Fruit fly (Drosophila melanogaster): ENCODE measurements around the gene CG11885.

The CG11885 gene

dm6 chr2L:468745-469358, 47.6 kb upstream of the CG11885 start (continued):
- TF ChIP-seq Neu2 (GFP tag; optimal IDR thresholded peaks at IDR 0.05; ENCODE audit: borderline replicate concordance) (no peak), Side (GFP tag; optimal IDR thresholded peaks at IDR 0.05) (peak; percentile 55), row (GFP tag; IDR thresholded peaks at IDR 0.05) (peak; percentile 76), nom (GFP tag; optimal IDR thresholded peaks at IDR 0.05) (peak; percentile 33), CG10209 (GFP tag; optimal IDR thresholded peaks at IDR 0.05) (peak; percentile 76), CG34376 (GFP tag; optimal IDR thresholded peaks at IDR 0.05) (peak; percentile 65), CG1233 (GFP tag; optimal IDR thresholded peaks at IDR 0.05) (peak; percentile 63), dmrt99B (tag; optimal IDR thresholded peaks at IDR 0.05) (peak; percentile 86), BtbVII (GFP tag; optimal IDR thresholded peaks at IDR 0.05) (peak; percentile 36), hbn (GFP tag; IDR thresholded peaks at IDR 0.05; ENCODE audit: partially characterized antibody) (no peak), kay (GFP tag; optimal IDR thresholded peaks at IDR 0.05) (no peak), slbo (GFP tag; IDR thresholded peaks at IDR 0.05) (peak; percentile 81), gcm (GFP tag; optimal IDR thresholded peaks at IDR 0.05) (peak; percentile 67), dpn (GFP tag; optimal IDR thresholded peaks at IDR 0.05) (peak; percentile 69 to 78), phol (tag; optimal IDR thresholded peaks at IDR 0.05) (peak; percentile 80), CG2129 (GFP tag; IDR thresholded peaks at IDR 0.05; ENCODE audit: partially characterized antibody) (no peak), ftz-f1 (GFP tag; optimal IDR thresholded peaks at IDR 0.05) (no peak), mld (GFP tag; IDR thresholded peaks at IDR 0.05; ENCODE audit: partially characterized antibody) (no peak), CG34422 (GFP tag; IDR thresholded peaks at IDR 0.05) (peak; percentile 59; the same call in 1 of the 3 replicates), CG9215 (GFP tag; IDR thresholded peaks at IDR 0.05) (peak; percentile 34; the same call in 1 of the 2 replicates), Sox102F (GFP tag; optimal IDR thresholded peaks at IDR 0.05) (peak; percentile 91), wor (GFP tag; IDR thresholded peaks at IDR 0.05) (peak; percentile 64), D19A (tag; optimal IDR thresholded peaks at IDR 0.05) (peak; percentile 61), ind (GFP tag; optimal IDR thresholded peaks at IDR 0.05) (peak; percentile 70), NFAT (GFP tag; IDR thresholded peaks at IDR 0.05) (peak; percentile 49; the same call in 1 of the 2 replicates), CG7745 (tag; optimal IDR thresholded peaks at IDR 0.05) (no peak), ase (GFP tag; IDR thresholded peaks at IDR 0.05) (peak; percentile 82), fd96Cb (tag; optimal IDR thresholded peaks at IDR 0.05) (peak; percentile 79), Hr51 (GFP tag; optimal IDR thresholded peaks at IDR 0.05) (peak; percentile 39 to 82), CG30020 (tag; optimal IDR thresholded peaks at IDR 0.05) (no peak), hb (GFP tag; IDR thresholded peaks at IDR 0.05; ENCODE audit: partially characterized antibody) (no peak), Bdp1 (GFP tag; optimal IDR thresholded peaks at IDR 0.05) (peak; percentile 59), emc (GFP tag; optimal IDR thresholded peaks at IDR 0.05) (peak; percentile 38), esg (GFP tag; conservative IDR thresholded peaks at IDR 0.05) (peak; percentile 71), Nf-YB (GFP tag; optimal IDR thresholded peaks at IDR 0.05) (peak; percentile 50), Atf3 (GFP tag; optimal IDR thresholded peaks at IDR 0.05) (peak; percentile 47), CG1647 (GFP tag; optimal IDR thresholded peaks at IDR 0.05) (peak; percentile 71), Dp (GFP tag; optimal IDR thresholded peaks at IDR 0.05) (no peak), Lhr (GFP tag; optimal IDR thresholded peaks at IDR 0.05) (peak; percentile 54), CG8388 (GFP tag; optimal IDR thresholded peaks at IDR 0.05) (peak; percentile 68), CG17328 (GFP tag; IDR thresholded peaks at IDR 0.05) (peak; percentile 59), zen2 (GFP tag; IDR thresholded peaks at IDR 0.05; ENCODE audit: partially characterized antibody) (no peak), cwo (GFP tag; optimal IDR thresholded peaks at IDR 0.05) (peak; percentile 56), CrebB (tag; optimal IDR thresholded peaks at IDR 0.05) (peak; percentile 72), Drgx (GFP tag; IDR thresholded peaks at IDR 0.05) (peak; percentile 77), CG2120 (GFP tag; optimal IDR thresholded peaks at IDR 0.05) (peak; percentile 84), jumu (GFP tag; optimal IDR thresholded peaks at IDR 0.05) (peak; percentile 69), CG10366 (GFP tag; IDR thresholded peaks at IDR 0.05) (peak; percentile 66), cato (GFP tag; optimal IDR thresholded peaks at IDR 0.05; ENCODE audit: borderline replicate concordance) (peak; percentile 39)

Data from whole organism, embryonic.